Fruit fly (Drosophila melanogaster) whole organism, embryonic: ENCODE results near the gene eIF4E5.

ENCODE experiments used
- Atf6 ChIP-seq: fragments of 200-800 bp; sonication (Bioruptor generic); IDR thresholded peaks from 2 replicates; pipeline ENCODE4 v1.3.6; 2022; ENCODE audit warnings: missing biosample characterization, missing genetic modification characterization
- CG10267 ChIP-seq: fragments of 200-800 bp; sonication (Bioruptor generic); optimal IDR thresholded peaks from 2 replicates; lab custom pipeline; 2018; ENCODE audit warnings: missing biosample characterization, mild to moderate bottlenecking, missing genetic modification characterization, moderate library complexity
- CG11247 ChIP-seq: fragments of 200-800 bp; sonication (Bioruptor generic); IDR thresholded peaks from 2 replicates; pipeline ENCODE4 v1.3.6; 2022; ENCODE audit warnings: missing biosample characterization, missing genetic modification characterization
- CG12071 ChIP-seq: fragments of 200-800 bp; sonication (Bioruptor generic); optimal IDR thresholded peaks from 3 replicates; lab custom pipeline; 2018; ENCODE audit warnings: missing biosample characterization, mild to moderate bottlenecking, missing genetic modification characterization
- CG12391 ChIP-seq: fragments of 200-800 bp; sonication (Bioruptor generic); optimal IDR thresholded peaks from 3 replicates; lab custom pipeline; 2018; ENCODE audit warnings: missing biosample characterization, mild to moderate bottlenecking, missing genetic modification characterization, moderate library complexity
- CG12659 ChIP-seq: fragments of 200-800 bp; sonication (Bioruptor generic); optimal IDR thresholded peaks from 3 replicates; lab custom pipeline; 2017; ENCODE audit warnings: mild to moderate bottlenecking, missing biosample characterization, missing genetic modification reagents, missing genetic modification characterization
- CG13296 ChIP-seq: fragments of 200-800 bp; sonication (Bioruptor generic); optimal IDR thresholded peaks from 3 replicates; lab custom pipeline; 2018; ENCODE audit warnings: missing biosample characterization, mild to moderate bottlenecking, missing genetic modification characterization
- CG13624 ChIP-seq: fragments of 200-800 bp; sonication (Bioruptor generic); optimal IDR thresholded peaks from 2 replicates; lab custom pipeline; 2016; ENCODE audit warnings: missing biosample characterization, missing genetic modification characterization
- CG13775 ChIP-seq: fragments of 200-800 bp; sonication (Bioruptor generic); optimal IDR thresholded peaks from 3 replicates; lab custom pipeline; 2017; ENCODE audit warnings: missing biosample characterization, mild to moderate bottlenecking, missing genetic modification characterization
- CG13894 ChIP-seq: fragments of 200-800 bp; sonication (Bioruptor generic); optimal IDR thresholded peaks from 3 replicates; lab custom pipeline; 2018; ENCODE audit warnings: missing biosample characterization, mild to moderate bottlenecking, missing genetic modification characterization, moderate library complexity
- CG16815 ChIP-seq: fragments of 200-800 bp; sonication (Bioruptor generic); optimal IDR thresholded peaks from 3 replicates; lab custom pipeline; 2017; ENCODE audit warnings: missing biosample characterization, mild to moderate bottlenecking, missing genetic modification characterization
- CG17186 ChIP-seq: fragments of 200-800 bp; sonication (Bioruptor generic); optimal IDR thresholded peaks from 3 replicates; lab custom pipeline; 2017; ENCODE audit warnings: missing biosample characterization, missing genetic modification reagents, missing genetic modification characterization
- CG17612 ChIP-seq: fragments of 200-800 bp; sonication (Bioruptor generic); IDR thresholded peaks from 2 replicates; pipeline ENCODE4 v1.3.6; 2022; ENCODE audit warnings: missing biosample characterization, missing genetic modification characterization
- CG31224 ChIP-seq: fragments of 200-800 bp; sonication (Bioruptor generic); IDR thresholded peaks from 2 replicates; pipeline ENCODE4 v1.3.6; 2022; ENCODE audit warnings: missing biosample characterization, missing genetic modification characterization
- CG33213 ChIP-seq: fragments of 200-800 bp; sonication (Bioruptor generic); optimal IDR thresholded peaks from 3 replicates; lab custom pipeline; 2016; ENCODE audit warnings: missing biosample characterization, missing genetic modification characterization
- CG43689 ChIP-seq: fragments of 200-800 bp; sonication (Bioruptor generic); IDR thresholded peaks from 2 replicates; pipeline ENCODE4 v1.3.6; 2022; ENCODE audit warnings: missing biosample characterization, missing genetic modification characterization
- CG7963 ChIP-seq: fragments of 200-800 bp; sonication (Bioruptor generic); IDR thresholded peaks from 3 replicates; pipeline ENCODE4 v1.3.6; 2022; ENCODE audit warnings: missing biosample characterization, missing genetic modification characterization; ENCODE audit not compliant: partially characterized antibody
- CG8388 ChIP-seq: fragments of 200-800 bp; sonication (Bioruptor generic); optimal IDR thresholded peaks from 2 replicates; lab custom pipeline; 2019; ENCODE audit warnings: missing biosample characterization, mild to moderate bottlenecking, missing genetic modification characterization, moderate library complexity
- CG8944 ChIP-seq: fragments of 200-800 bp; sonication (Bioruptor generic); optimal IDR thresholded peaks from 3 replicates; lab custom pipeline; 2016; ENCODE audit warnings: missing biosample characterization, missing genetic modification characterization
- CG9876 ChIP-seq: fragments of 200-800 bp; sonication (Bioruptor generic); optimal IDR thresholded peaks from 2 replicates; lab custom pipeline; 2016; ENCODE audit warnings: missing biosample characterization, missing genetic modification characterization
- CTCF ChIP-seq: fragments of 200-800 bp; sonication (Bioruptor generic); optimal IDR thresholded peaks from 2 replicates; lab custom pipeline; 2017; ENCODE audit warnings: missing biosample characterization, mild to moderate bottlenecking, missing genetic modification characterization, moderate library complexity
- Chrac-16 ChIP-seq: fragments of 200-800 bp; sonication (Bioruptor generic); optimal IDR thresholded peaks from 3 replicates; lab custom pipeline; 2016; ENCODE audit warnings: missing biosample characterization, missing genetic modification characterization
- D19A ChIP-seq: fragments of 200-800 bp; optimal IDR thresholded peaks from 3 replicates; lab custom pipeline; 2019; ENCODE audit warnings: missing biosample characterization, mild to moderate bottlenecking, missing genetic modification characterization, moderate library complexity
- Doc3 ChIP-seq: fragments of 200-800 bp; sonication (Bioruptor generic); IDR thresholded peaks from 3 replicates; pipeline ENCODE4 v1.3.6; 2022; ENCODE audit warnings: missing biosample characterization, missing genetic modification characterization; ENCODE audit not compliant: partially characterized antibody
- Dp ChIP-seq: fragments of 200-800 bp; sonication (Bioruptor generic); optimal IDR thresholded peaks from 2 replicates; lab custom pipeline; 2018; ENCODE audit warnings: missing biosample characterization, mild to moderate bottlenecking, missing genetic modification characterization, moderate library complexity
- Dref ChIP-seq: fragments of 200-800 bp; sonication (Bioruptor generic); IDR thresholded peaks from 2 replicates; pipeline ENCODE4 v1.3.6; 2022; ENCODE audit warnings: missing biosample characterization, missing genetic modification characterization
- Gsc ChIP-seq: fragments of 200-800 bp; sonication (Bioruptor generic); IDR thresholded peaks from 2 replicates; pipeline ENCODE4 v1.3.6; 2022; ENCODE audit warnings: missing biosample characterization, missing genetic modification characterization
- HLH4C ChIP-seq: fragments of 200-800 bp; sonication (Bioruptor generic); IDR thresholded peaks from 3 replicates; pipeline ENCODE4 v1.3.6; 2022; ENCODE audit warnings: missing biosample characterization, missing genetic modification characterization; ENCODE audit not compliant: partially characterized antibody
- HLHmδ ChIP-seq: fragments of 200-800 bp; sonication (Bioruptor generic); optimal IDR thresholded peaks from 2 replicates; lab custom pipeline; 2018; ENCODE audit warnings: missing biosample characterization, mild to moderate bottlenecking, missing genetic modification characterization, moderate library complexity
- Optix ChIP-seq: fragments of 200-800 bp; sonication (Bioruptor generic); IDR thresholded peaks from 3 replicates; pipeline ENCODE4 v1.3.6; 2022; ENCODE audit warnings: missing biosample characterization, missing genetic modification characterization
- Pdp1 ChIP-seq, 2 experiments: fragments of 200-800 bp; sonication (Bioruptor generic); optimal IDR thresholded peaks; 3 replicates each; lab custom pipeline; 2016; ENCODE audit warnings: missing biosample characterization in 2 of 2, missing genetic modification characterization in 2 of 2, mild to moderate bottlenecking in 1 of 2, moderate library complexity in 1 of 2
- Xrp1 ChIP-seq: fragments of 200-800 bp; sonication (Bioruptor generic); IDR thresholded peaks from 2 replicates; pipeline ENCODE4 v1.3.6; 2022; ENCODE audit warnings: missing biosample characterization, missing genetic modification characterization
- ash1 ChIP-seq: fragments of 200-800 bp; sonication (Bioruptor generic); optimal IDR thresholded peaks from 2 replicates; lab custom pipeline; 2018; ENCODE audit warnings: missing biosample characterization, mild to moderate bottlenecking, missing genetic modification characterization
- bsh ChIP-seq, 2 experiments: fragments of 200-800 bp; sonication (Bioruptor generic); optimal IDR thresholded peaks; 2 replicates each; lab custom pipeline; 2017 to 2018; ENCODE audit warnings: mild to moderate bottlenecking in 2 of 2, missing biosample characterization in 2 of 2, missing genetic modification characterization in 2 of 2, moderate library complexity in 1 of 2
- cg ChIP-seq: fragments of 200-800 bp; sonication (Bioruptor generic); optimal IDR thresholded peaks from 3 replicates; lab custom pipeline; 2019; ENCODE audit warnings: missing biosample characterization, mild to moderate bottlenecking, missing genetic modification characterization, moderate library complexity
- da ChIP-seq: fragments of 200-800 bp; sonication (Bioruptor generic); optimal IDR thresholded peaks from 2 replicates; lab custom pipeline; 2016; ENCODE audit warnings: missing biosample characterization, missing genetic modification characterization
- dimm ChIP-seq: fragments of 200-800 bp; sonication (Bioruptor generic); IDR thresholded peaks from 2 replicates; pipeline ENCODE4 v1.3.6; 2022; ENCODE audit warnings: missing biosample characterization, missing genetic modification characterization
- fd102C ChIP-seq: fragments of 200-800 bp; sonication (Bioruptor generic); optimal IDR thresholded peaks from 2 replicates; lab custom pipeline; 2018; ENCODE audit warnings: missing biosample characterization, mild to moderate bottlenecking, missing genetic modification characterization, moderate library complexity
- grau ChIP-seq: fragments of 200-800 bp; optimal IDR thresholded peaks from 3 replicates; lab custom pipeline; 2019; ENCODE audit warnings: missing biosample characterization, mild to moderate bottlenecking, missing genetic modification characterization, moderate library complexity
- luna ChIP-seq: fragments of 200-800 bp; sonication (Bioruptor generic); optimal IDR thresholded peaks from 2 replicates; lab custom pipeline; 2016; ENCODE audit warnings: missing biosample characterization, missing genetic modification characterization
- mirr ChIP-seq: fragments of 200-800 bp; sonication (Bioruptor generic); optimal IDR thresholded peaks from 3 replicates; lab custom pipeline; 2018; ENCODE audit warnings: missing biosample characterization, mild to moderate bottlenecking, missing genetic modification characterization
- pfk ChIP-seq: fragments of 200-800 bp; sonication (Bioruptor generic); optimal IDR thresholded peaks from 2 replicates; lab custom pipeline; 2018; ENCODE audit warnings: missing biosample characterization, mild to moderate bottlenecking, missing genetic modification characterization, moderate library complexity
- psq ChIP-seq: fragments of 200-800 bp; sonication (Bioruptor generic); optimal IDR thresholded peaks from 2 replicates; lab custom pipeline; 2017; ENCODE audit warnings: missing biosample characterization, missing genetic modification characterization
- ro ChIP-seq: fragments of 200-800 bp; sonication (Bioruptor generic); IDR thresholded peaks from 2 replicates; pipeline ENCODE4 v1.3.6; 2022; ENCODE audit warnings: missing biosample characterization, missing genetic modification characterization
- tll ChIP-seq, 2 experiments: fragments of 200-800 bp in 1 of 2; fragments of >200 bp in 1 of 2; sonication (Bioruptor generic) in 1 of 2; optimal IDR thresholded peaks; 2 replicates each; lab custom pipeline; 2017 to 2019; ENCODE audit warnings: missing biosample characterization in 2 of 2, missing genetic modification characterization in 2 of 2, mild to moderate bottlenecking in 1 of 2, moderate library complexity in 1 of 2
- tup ChIP-seq: fragments of 200-800 bp; sonication (Bioruptor generic); optimal IDR thresholded peaks from 2 replicates; lab custom pipeline; 2016; ENCODE audit warnings: missing biosample characterization, mild to moderate bottlenecking, missing genetic modification characterization, moderate library complexity
- tx ChIP-seq: fragments of 200-800 bp; sonication (Bioruptor generic); optimal IDR thresholded peaks from 2 replicates; lab custom pipeline; 2016; ENCODE audit warnings: missing biosample characterization, missing genetic modification characterization
- yki ChIP-seq: fragments of >200 bp; optimal IDR thresholded peaks from 3 replicates; lab custom pipeline; 2018
- zen ChIP-seq: fragments of 200-800 bp; sonication (Bioruptor generic); optimal IDR thresholded peaks from 3 replicates; lab custom pipeline; 2018; ENCODE audit warnings: missing biosample characterization, mild to moderate bottlenecking, missing genetic modification characterization, moderate library complexity

eIF4E5 gene

dm6 chr3L:7911765-7912556 is 17.3 kb downstream of the eIF4E5 start, which contains the start of the genes pbl and CG8281 (continued):
- no peak for TF ChIP-seq fd102C (GFP tag; lab: Kevin White, UChicago)
- TF ChIP-seq tll (GFP tag; optimal IDR thresholded peaks at IDR 0.05; lab: Kevin White, UChicago): no peak
- peak; percentile 75; the same call in 2 of the 3 replicates for TF ChIP-seq Doc3
- TF ChIP-seq HLH4C (GFP tag; lab: Robert Waterston, UW): peak; percentile 66
- TF ChIP-seq ro (GFP tag; lab: Robert Waterston, UW): no peak
- TF ChIP-seq Xrp1 (GFP tag; lab: Robert Waterston, UW): peak; percentile 31; the same call in 1 of the 2 replicates
- TF ChIP-seq ash1 (GFP tag; lab: Kevin White, UChicago): no peak
- TF ChIP-seq psq (GFP tag; lab: Kevin White, UChicago): no peak
- peak; percentile 19 for TF ChIP-seq mirr
- no peak for TF ChIP-seq CG43689 (GFP tag; lab: Robert Waterston, UW)
- no peak for TF ChIP-seq tup
- TF ChIP-seq CG12071 (GFP tag; lab: Kevin White, UChicago): no peak
- TF ChIP-seq CG10267 (tag; lab: Kevin White, UChicago): peak; percentile 63
- TF ChIP-seq CG16815 (GFP tag; lab: Kevin White, UChicago): no peak
- TF ChIP-seq CG17186 (GFP tag; lab: Kevin White, UChicago): peak; percentile 63
- peak in 1 of 2 experiments; percentile 31 for TF ChIP-seq bsh (GFP tag; optimal IDR thresholded peaks at IDR 0.05; lab: Kevin White, UChicago)
- TF ChIP-seq CTCF: no peak
- TF ChIP-seq CG33213 (GFP tag; lab: Kevin White, UChicago): peak; percentile 49
- peak; percentile 48 for TF ChIP-seq HLHmδ (GFP tag; lab: Kevin White, UChicago)
- TF ChIP-seq yki (lab: Kevin White, UChicago): no peak
- no peak for TF ChIP-seq Gsc (GFP tag; lab: Robert Waterston, UW)
- no peak for TF ChIP-seq da (GFP tag; lab: Kevin White, UChicago)
- TF ChIP-seq Dref (GFP tag; lab: Robert Waterston, UW): peak; percentile 89
- no peak for TF ChIP-seq CG8388
- TF ChIP-seq CG7963 (GFP tag; lab: Robert Waterston, UW): peak; percentile 67; the same call in 2 of the 3 replicates
- TF ChIP-seq Dp: peak; percentile 90
- peak; percentile 5 for TF ChIP-seq zen
- peak; percentile 54 for TF ChIP-seq CG13894 (tag; lab: Kevin White, UChicago)
- peak; percentile 9 to 88 for TF ChIP-seq Pdp1 (GFP tag; optimal IDR thresholded peaks at IDR 0.05; lab: Kevin White, UChicago)
- no peak for TF ChIP-seq CG17612 (GFP tag; lab: Robert Waterston, UW)
- no peak for TF ChIP-seq CG9876 (GFP tag; lab: Kevin White, UChicago)
- no peak for TF ChIP-seq luna (GFP tag; lab: Kevin White, UChicago)
- TF ChIP-seq CG11247: no peak
- TF ChIP-seq CG13296 (GFP tag; lab: Kevin White, UChicago): no peak
- TF ChIP-seq tx (GFP tag; lab: Kevin White, UChicago): no peak
- TF ChIP-seq pfk: no peak
- TF ChIP-seq dimm: no peak
- TF ChIP-seq CG12659 (GFP tag; lab: Kevin White, UChicago): peak; percentile 68
- no peak for TF ChIP-seq CG31224 (GFP tag; lab: Robert Waterston, UW)
- peak; percentile 47 for TF ChIP-seq grau
- TF ChIP-seq D19A (tag; lab: Kevin White, UChicago): no peak
- peak; percentile 71 for TF ChIP-seq CG13775 (GFP tag; lab: Kevin White, UChicago)
- TF ChIP-seq Optix (GFP tag; lab: Robert Waterston, UW): no peak
- peak; percentile 38 for TF ChIP-seq CG13624 (GFP tag; lab: Kevin White, UChicago)
- TF ChIP-seq CG8944 (GFP tag; lab: Kevin White, UChicago): peak; percentile 27
- peak; percentile 63 for TF ChIP-seq CG12391 (tag; lab: Kevin White, UChicago)
- peak; percentile 29 for TF ChIP-seq Chrac-16 (GFP tag; lab: Kevin White, UChicago)
- TF ChIP-seq cg (GFP tag; lab: Kevin White, UChicago): peak; percentile 90
- 0 out of 2 replicates have a peak, but pooled peaks have one; percentile 23 for TF ChIP-seq Atf6 (GFP tag; lab: Robert Waterston, UW)
